Worm (Caenorhabditis elegans) whole organism, L3 larva: ENCODE data around the gene asp-4.

ENCODE experiments used
- ZK546.5 ChIP-seq: sonication (generic microtip); optimal IDR thresholded peaks from 2 replicates; lab custom pipeline; 2017; ENCODE audit warnings: missing biosample characterization, missing genetic modification characterization
- ama-1 ChIP-seq: fragments of 150-350 bp; optimal IDR thresholded peaks from 2 replicates; lab custom pipeline; 2018
- ceh-28 ChIP-seq: fragments of 150-350 bp; optimal IDR thresholded peaks from 2 replicates; lab custom pipeline; 2014; ENCODE audit warnings: missing biosample characterization, missing genetic modification reagents, missing genetic modification characterization
- fkh-10 ChIP-seq: sonication (generic microtip); optimal IDR thresholded peaks from 2 replicates; lab custom pipeline; 2017; ENCODE audit warnings: missing biosample characterization, missing genetic modification reagents, missing genetic modification characterization
- mdl-1 ChIP-seq: fragments of 150-350 bp; optimal IDR thresholded peaks from 2 replicates; lab custom pipeline; 2014; ENCODE audit warnings: missing biosample characterization, missing genetic modification characterization
- mml-1 ChIP-seq: fragments of 150-350 bp; sonication (generic microtip); optimal IDR thresholded peaks from 3 replicates; lab custom pipeline; 2014; ENCODE audit warnings: missing biosample characterization, missing genetic modification characterization
- nhr-12 ChIP-seq: fragments of 150-350 bp; optimal IDR thresholded peaks from 2 replicates; lab custom pipeline; 2014; ENCODE audit warnings: missing biosample characterization, missing genetic modification characterization
- nhr-25 ChIP-seq: sonication (generic microtip); optimal IDR thresholded peaks from 2 replicates; lab custom pipeline; 2017; ENCODE audit warnings: missing biosample characterization, missing genetic modification characterization
- nhr-77 ChIP-seq: fragments of 150-350 bp; optimal IDR thresholded peaks from 2 replicates; lab custom pipeline; 2014; ENCODE audit warnings: missing biosample characterization, missing genetic modification characterization
- pqm-1 ChIP-seq: fragments of 150-350 bp; optimal IDR thresholded peaks from 2 replicates; lab custom pipeline; 2017; ENCODE audit warnings: missing biosample characterization, missing genetic modification characterization, inconsistent platforms
- skn-1 ChIP-seq: fragments of 150-350 bp; optimal IDR thresholded peaks from 2 replicates; lab custom pipeline; 2014; ENCODE audit warnings: missing biosample characterization, missing genetic modification characterization
- snpc-4 ChIP-seq: fragments of 150-350 bp; optimal IDR thresholded peaks from 2 replicates; lab custom pipeline; 2014; ENCODE audit warnings: missing biosample characterization, missing genetic modification characterization
- unc-39 ChIP-seq: sonication (generic microtip); optimal IDR thresholded peaks from 4 replicates; lab custom pipeline; 2017; ENCODE audit warnings: missing biosample characterization, missing genetic modification characterization
- unc-62 ChIP-seq: fragments of 150-350 bp; sonication (generic microtip); optimal IDR thresholded peaks from 4 replicates; lab custom pipeline; 2014; ENCODE audit warnings: missing biosample characterization, missing genetic modification reagents, missing genetic modification characterization

DNA sequence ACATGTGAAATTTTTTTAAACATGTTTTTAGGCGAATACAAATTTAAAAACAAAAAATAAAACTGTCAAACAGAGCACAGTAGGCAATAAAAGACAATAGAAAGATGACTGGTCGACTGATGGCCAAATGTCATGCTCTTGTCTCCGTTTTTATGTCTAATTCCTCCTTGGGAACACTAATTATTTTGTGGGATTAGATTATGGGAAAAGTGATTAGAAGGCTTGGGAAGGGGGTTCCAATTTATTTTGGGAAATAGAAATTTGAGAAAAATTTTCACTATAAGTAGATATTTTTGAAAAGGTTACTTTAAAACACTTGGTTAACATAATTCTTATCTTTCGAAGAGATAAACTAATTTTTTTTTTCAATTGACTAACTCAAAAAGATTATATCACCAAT, 50.5 kb downstream of the asp-4 start:
- TF ChIP-seq unc-62: no peak
- no peak for TF ChIP-seq nhr-12 (tag; lab: Kevin White, UChicago)
- no peak for TF ChIP-seq snpc-4 (tag; lab: Kevin White, UChicago)
- no peak for TF ChIP-seq unc-39 (tag; lab: Kevin White, UChicago)
- no peak for TF ChIP-seq skn-1 (tag; lab: Kevin White, UChicago)
- TF ChIP-seq ceh-28 (tag; lab: Kevin White, UChicago): no peak
- TF ChIP-seq fkh-10 (GFP tag; lab: Kevin White, UChicago): no peak
- no peak for TF ChIP-seq mml-1 (tag; lab: Kevin White, UChicago)
- TF ChIP-seq nhr-77: no peak
- TF ChIP-seq ZK546.5 (tag; lab: Kevin White, UChicago): no peak
- TF ChIP-seq mdl-1 (tag; lab: Kevin White, UChicago): no peak
- no peak for TF ChIP-seq pqm-1 (tag; lab: Kevin White, UChicago)
- no peak for TF ChIP-seq ama-1
- no peak for TF ChIP-seq nhr-25
